Fruit fly (Drosophila melanogaster): Measurements from ENCODE around the gene CG5909.

Gene CG5909

DNA sequence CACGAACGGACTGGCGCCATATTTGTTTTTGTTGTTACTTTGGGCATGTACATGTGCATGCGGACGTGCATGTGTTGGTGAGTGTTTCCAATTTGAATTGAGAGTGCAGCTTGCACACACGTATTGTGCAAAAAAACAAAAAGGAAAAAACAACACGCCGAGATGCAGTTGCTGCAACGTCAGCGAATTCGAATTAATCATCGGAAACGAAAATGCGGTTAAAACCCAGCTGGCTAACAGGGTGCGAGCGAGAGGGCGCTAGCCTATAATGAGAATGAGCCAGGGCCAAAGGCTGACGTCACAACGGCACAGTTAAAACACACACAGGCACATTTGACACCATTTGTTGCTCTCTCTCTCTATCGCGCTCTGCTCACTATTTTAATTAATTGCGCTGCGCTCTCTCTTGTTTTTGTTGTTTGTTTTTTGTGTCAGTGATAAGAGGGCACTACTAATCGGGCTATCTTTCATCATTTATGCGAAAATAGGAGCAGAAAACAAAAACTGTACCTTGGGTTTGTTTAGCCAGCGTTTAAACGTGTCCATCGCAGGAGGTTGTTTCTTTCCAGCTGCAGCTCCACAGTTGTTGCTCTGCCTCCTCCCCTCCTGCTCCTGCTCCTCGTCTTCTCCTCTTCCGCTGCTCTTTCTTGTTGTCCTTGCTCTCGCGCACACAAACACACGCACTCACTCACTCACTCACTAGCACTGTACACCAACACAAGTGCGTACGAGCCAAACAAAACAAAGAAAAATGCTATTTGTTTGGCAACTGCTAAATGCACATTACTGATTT, 10.9 kb upstream of the CG5909 start:
- TF ChIP-seq CG14655 (GFP tag; optimal IDR thresholded peaks at IDR 0.05) (peak; percentile 11), CG13204 (GFP tag; optimal IDR thresholded peaks at IDR 0.05) (peak; percentile 26), Pif1A (GFP tag; optimal IDR thresholded peaks at IDR 0.05) (no peak), EcR (GFP tag; optimal IDR thresholded peaks at IDR 0.05) (peak; percentile 4)

DNA sequence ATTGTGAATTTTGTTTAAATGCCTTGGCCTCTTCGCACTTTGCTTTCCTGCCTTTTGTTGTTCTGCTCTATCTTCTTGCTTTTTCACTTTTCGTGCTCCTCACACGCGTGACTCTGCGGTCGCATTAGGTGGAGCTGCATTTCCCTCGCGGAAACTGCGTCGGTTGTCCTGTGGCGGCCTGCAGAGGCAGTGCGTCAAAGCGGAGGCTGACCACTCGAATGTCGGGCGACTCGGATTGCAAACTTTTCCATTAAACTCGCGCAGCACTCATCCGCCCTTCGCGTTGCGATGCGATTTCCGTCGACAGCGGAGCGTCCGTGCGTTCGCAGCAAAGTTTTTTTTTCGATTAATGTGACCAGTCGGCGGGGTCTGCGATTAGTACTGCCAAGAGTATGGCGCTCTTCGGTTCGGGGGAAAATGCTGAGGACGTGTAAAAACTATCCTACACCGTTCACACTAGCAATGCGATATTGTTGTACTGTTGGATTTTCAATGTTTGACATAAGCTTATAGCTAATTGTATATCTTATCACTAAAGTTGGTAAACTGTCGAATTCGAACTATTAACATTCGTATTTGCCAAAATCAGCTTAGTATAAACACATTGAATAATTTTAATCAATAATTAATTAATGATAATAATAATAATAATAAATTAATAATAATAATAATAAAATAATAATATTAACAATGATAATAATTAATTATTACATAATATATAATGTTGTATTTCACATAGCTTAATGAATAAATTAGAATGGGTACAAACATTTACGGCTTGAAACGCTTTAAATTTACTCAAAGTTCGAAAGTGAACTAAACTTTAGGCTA, 10.1 kb upstream of the CG5909 start, which contains the start of gene CG6051:
Gene CG6051, minus strand, starts transcription at position 385 of the 831 bp plus-strand sequence.
- TF ChIP-seq Snoo (tag; optimal IDR thresholded peaks at IDR 0.05): peak; percentile 39
- TF ChIP-seq Pif1A (GFP tag; optimal IDR thresholded peaks at IDR 0.05): no peak
- no peak for TF ChIP-seq CG34367 (tag; optimal IDR thresholded peaks at IDR 0.05)
- peak; percentile 44 for TF ChIP-seq CG8159 (tag; optimal IDR thresholded peaks at IDR 0.05)
- no peak for TF ChIP-seq CG32121 (GFP tag; IDR thresholded peaks at IDR 0.05)
- no peak for TF ChIP-seq CG12605 (GFP tag; IDR thresholded peaks at IDR 0.05)
- TF ChIP-seq Pif1B (GFP tag; optimal IDR thresholded peaks at IDR 0.05): peak; percentile 4
- TF ChIP-seq EcR (GFP tag; optimal IDR thresholded peaks at IDR 0.05): no peak
- TF ChIP-seq CG15710 (tag; optimal IDR thresholded peaks at IDR 0.05): no peak
- TF ChIP-seq CG8301 (tag; optimal IDR thresholded peaks at IDR 0.05): peak; percentile 24
- peak; percentile 6 for TF ChIP-seq CG14655 (GFP tag; optimal IDR thresholded peaks at IDR 0.05)
- TF ChIP-seq CG9948 (tag; optimal IDR thresholded peaks at IDR 0.05): peak; percentile 6
- no peak for TF ChIP-seq CG10348 (GFP tag; IDR thresholded peaks at IDR 0.05)
- TF ChIP-seq CG17806 (tag; optimal IDR thresholded peaks at IDR 0.05): peak; percentile 24
- no peak for TF ChIP-seq rn (GFP tag; IDR thresholded peaks at IDR 0.05)

DNA sequence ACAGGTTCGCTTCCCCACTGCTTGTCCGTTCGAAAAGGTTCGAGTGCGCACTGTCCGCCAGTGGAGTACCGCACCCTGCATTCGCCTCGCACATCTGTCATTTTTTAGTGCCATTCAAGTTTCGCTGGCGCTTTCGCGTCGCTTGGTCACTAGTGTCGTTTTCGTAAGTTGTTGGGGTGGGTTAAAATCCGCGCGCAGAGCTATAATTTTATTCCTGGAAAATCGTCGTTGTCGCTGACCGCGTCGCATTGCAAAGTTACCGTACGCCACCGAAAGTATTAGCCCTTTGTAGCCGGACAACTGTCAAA, 9.5 kb upstream of the CG5909 start, which contains the start of gene Men-b:
Gene Men-b, plus strand, starts transcription at position 147 of the 308 bp plus-strand sequence.
- no peak for TF ChIP-seq rn (GFP tag; IDR thresholded peaks at IDR 0.05)
- TF ChIP-seq CG4496 (GFP tag; IDR thresholded peaks at IDR 0.05): peak; percentile 45; the same call in 2 of the 3 replicates

DNA sequence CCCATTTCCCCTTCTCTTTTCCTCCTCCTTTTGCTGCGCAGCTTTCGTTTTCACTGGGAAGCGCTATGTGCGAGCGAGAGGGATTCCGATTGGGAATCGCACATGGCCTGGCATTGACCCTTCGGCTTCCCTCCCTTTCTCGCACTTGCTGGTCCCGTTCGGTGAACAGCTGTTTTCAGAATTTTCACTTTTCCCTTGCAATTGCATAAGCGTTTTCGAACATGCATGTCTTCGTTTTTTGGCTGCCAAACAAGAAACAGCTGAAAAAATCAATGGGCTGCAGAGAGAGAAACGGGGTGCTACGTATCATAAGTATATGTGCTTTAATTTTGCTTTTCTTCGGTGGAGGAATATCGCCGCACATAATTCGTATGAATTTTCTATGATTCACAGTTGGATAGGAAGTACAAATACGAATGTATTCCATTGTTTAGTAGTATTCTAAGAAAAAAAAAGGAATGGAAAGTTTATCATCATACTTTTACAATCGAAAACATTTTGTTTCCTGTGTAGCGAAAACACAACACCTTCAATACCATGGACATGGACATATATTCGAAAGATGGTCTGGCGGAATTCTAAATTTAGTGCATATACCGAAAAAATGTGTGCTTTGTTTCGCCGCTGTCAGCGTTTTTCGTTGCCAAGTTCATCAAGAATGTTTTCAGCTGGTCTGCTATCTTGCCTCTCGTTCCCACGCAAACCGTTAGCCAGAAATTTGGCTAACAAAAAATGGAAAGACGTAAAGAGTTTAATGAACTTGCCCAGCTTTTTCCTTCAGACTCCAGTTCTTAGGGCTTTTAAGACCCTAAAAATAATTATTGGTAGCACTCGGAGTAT, 8.6 kb upstream of the CG5909 start:
- TF ChIP-seq CG14655 (GFP tag; optimal IDR thresholded peaks at IDR 0.05): peak; percentile 49
- TF ChIP-seq Pif1A (GFP tag; optimal IDR thresholded peaks at IDR 0.05): peak; percentile 50
- peak; percentile 37 for TF ChIP-seq CG8159 (tag; optimal IDR thresholded peaks at IDR 0.05)
- no peak for TF ChIP-seq CG13204 (GFP tag; optimal IDR thresholded peaks at IDR 0.05)
- TF ChIP-seq rn (GFP tag; IDR thresholded peaks at IDR 0.05): no peak
- no peak for TF ChIP-seq fd96Ca (GFP tag; IDR thresholded peaks at IDR 0.05)
- peak; percentile 34 for TF ChIP-seq CG17806 (tag; optimal IDR thresholded peaks at IDR 0.05)
- TF ChIP-seq gl (tag; optimal IDR thresholded peaks at IDR 0.05): no peak
- no peak for TF ChIP-seq CG12605 (GFP tag; IDR thresholded peaks at IDR 0.05)
- no peak for TF ChIP-seq D1 (tag; optimal IDR thresholded peaks at IDR 0.05)
- TF ChIP-seq CG10348 (GFP tag; IDR thresholded peaks at IDR 0.05): no peak
- no peak for TF ChIP-seq CG4496 (GFP tag; IDR thresholded peaks at IDR 0.05)
- TF ChIP-seq CG15710 (tag; optimal IDR thresholded peaks at IDR 0.05): no peak
- peak; percentile 34 for TF ChIP-seq Pif1B (GFP tag; optimal IDR thresholded peaks at IDR 0.05)
- peak; percentile 10 for TF ChIP-seq CG9948 (tag; optimal IDR thresholded peaks at IDR 0.05)
- TF ChIP-seq CG34367 (tag; optimal IDR thresholded peaks at IDR 0.05): no peak
- TF ChIP-seq EcR (GFP tag; optimal IDR thresholded peaks at IDR 0.05): peak; percentile 65
- TF ChIP-seq CG32121 (GFP tag; IDR thresholded peaks at IDR 0.05): peak; percentile 56; the same call in 1 of the 2 replicates
- TF ChIP-seq Snoo (tag; optimal IDR thresholded peaks at IDR 0.05): peak; percentile 50
- TF ChIP-seq Ets98B (GFP tag; IDR thresholded peaks at IDR 0.05): peak; percentile 37; the same call in 1 of the 2 replicates
- TF ChIP-seq CG8301 (tag; optimal IDR thresholded peaks at IDR 0.05): peak; percentile 55

DNA sequence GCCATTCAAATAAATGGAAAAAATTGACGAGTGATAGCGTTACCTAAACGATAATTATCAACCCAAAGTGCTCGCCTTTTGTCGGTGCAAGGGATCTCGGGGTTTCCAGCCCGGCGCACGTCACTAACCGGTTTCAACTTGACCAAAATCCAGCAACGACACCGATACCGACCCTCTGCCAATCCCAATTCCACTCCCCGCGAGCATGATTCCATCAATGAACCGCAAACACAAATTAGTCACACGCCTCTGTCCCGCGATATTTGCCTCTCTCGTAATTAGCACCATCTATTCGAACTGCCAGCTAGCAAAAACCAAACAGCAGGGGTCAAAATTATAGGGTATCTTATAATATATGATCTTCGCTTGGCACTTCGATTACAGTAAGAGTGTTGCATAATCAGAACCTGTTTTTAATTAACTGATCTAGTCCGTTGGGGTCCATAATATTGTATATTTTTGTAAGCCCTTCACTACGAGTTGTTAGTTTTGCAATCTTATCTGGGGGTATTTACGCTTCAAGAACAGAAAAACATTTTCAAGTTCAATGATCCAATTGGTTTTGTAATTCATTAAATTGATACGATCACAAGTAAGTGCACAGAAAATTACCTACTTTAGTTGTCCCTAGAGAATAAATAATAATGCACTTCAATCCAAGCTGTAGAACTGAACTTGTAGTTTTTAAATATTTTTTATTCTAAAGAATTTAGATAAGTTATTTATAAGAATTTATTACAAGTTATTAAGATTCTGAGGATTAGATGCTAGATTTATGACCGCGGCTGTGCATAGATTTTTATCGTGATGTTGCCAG, 7.7 kb upstream of the CG5909 start:
- TF ChIP-seq CG34367 (tag; optimal IDR thresholded peaks at IDR 0.05) (peak; percentile 4), CG8159 (tag; optimal IDR thresholded peaks at IDR 0.05) (peak; percentile 57), CG13204 (GFP tag; optimal IDR thresholded peaks at IDR 0.05) (peak; percentile 17), CG15710 (tag; optimal IDR thresholded peaks at IDR 0.05) (peak; percentile 41), Ets98B (GFP tag; IDR thresholded peaks at IDR 0.05) (no peak), CG9948 (tag; optimal IDR thresholded peaks at IDR 0.05) (peak; percentile 37), gl (tag; optimal IDR thresholded peaks at IDR 0.05) (no peak), Snoo (tag; optimal IDR thresholded peaks at IDR 0.05) (peak; percentile 2), EcR (GFP tag; optimal IDR thresholded peaks at IDR 0.05) (no peak), CG32121 (GFP tag; IDR thresholded peaks at IDR 0.05) (no peak), CG14655 (GFP tag; optimal IDR thresholded peaks at IDR 0.05) (peak; percentile 63), CG10348 (GFP tag; IDR thresholded peaks at IDR 0.05) (no peak), CG12605 (GFP tag; IDR thresholded peaks at IDR 0.05) (no peak), D1 (tag; optimal IDR thresholded peaks at IDR 0.05) (no peak), fd96Ca (GFP tag; IDR thresholded peaks at IDR 0.05) (no peak), CG4496 (GFP tag; IDR thresholded peaks at IDR 0.05) (no peak), Pif1A (GFP tag; optimal IDR thresholded peaks at IDR 0.05) (no peak), rn (GFP tag; IDR thresholded peaks at IDR 0.05) (no peak), CG17806 (tag; optimal IDR thresholded peaks at IDR 0.05) (peak; percentile 31), CG8301 (tag; optimal IDR thresholded peaks at IDR 0.05) (peak; percentile 13), Pif1B (GFP tag; optimal IDR thresholded peaks at IDR 0.05) (no peak)

Data from whole organism, pupa.